Worm (Caenorhabditis elegans) whole organism, late embryonic: ENCODE data around the gene ntc-1.

Experiments
- C08G9.2 ChIP-seq: sonication (generic microtip); optimal IDR thresholded peaks from 2 replicates; lab custom pipeline; 2016; ENCODE audit warnings: mild to moderate bottlenecking, missing genetic modification characterization, moderate library complexity, missing compliant biosample characterization
- F13H6.1 ChIP-seq: sonication (generic microtip); optimal IDR thresholded peaks from 2 replicates; lab custom pipeline; 2016; ENCODE audit warnings: missing genetic modification characterization, missing compliant biosample characterization
- K02D7.2 ChIP-seq: sonication (generic microtip); optimal IDR thresholded peaks from 2 replicates; lab custom pipeline; 2017; ENCODE audit warnings: mild to moderate bottlenecking, missing genetic modification characterization, missing compliant biosample characterization
- K09A11.1 ChIP-seq: sonication (generic microtip); optimal IDR thresholded peaks from 2 replicates; lab custom pipeline; 2017; ENCODE audit warnings: antibody characterized with exemption, mild to moderate bottlenecking, missing genetic modification characterization, missing compliant biosample characterization; ENCODE audit not compliant: insufficient read depth
- T23F11.4 ChIP-seq: fragments of 200-800 bp; sonication (Bioruptor generic); optimal IDR thresholded peaks from 2 replicates; lab custom pipeline; 2018; ENCODE audit warnings: mild to moderate bottlenecking, missing genetic modification characterization, missing compliant biosample characterization
- ahr-1 ChIP-seq: sonication (generic microtip); optimal IDR thresholded peaks from 2 replicates; lab custom pipeline; 2016; ENCODE audit warnings: missing genetic modification characterization, missing compliant biosample characterization
- ceh-14 ChIP-seq: sonication (generic microtip); optimal IDR thresholded peaks from 2 replicates; lab custom pipeline; 2016; ENCODE audit warnings: missing genotype, missing genetic modification characterization, missing compliant biosample characterization
- ceh-18 ChIP-seq: sonication (generic microtip); optimal IDR thresholded peaks from 2 replicates; lab custom pipeline; 2016; ENCODE audit warnings: missing genetic modification characterization, missing compliant biosample characterization
- ceh-2 ChIP-seq: sonication (generic microtip); optimal IDR thresholded peaks from 2 replicates; lab custom pipeline; 2016; ENCODE audit warnings: missing genotype, missing genetic modification characterization, missing compliant biosample characterization
- ceh-22 ChIP-seq: sonication (generic microtip); optimal IDR thresholded peaks from 2 replicates; lab custom pipeline; 2017; ENCODE audit warnings: missing biosample characterization, missing genetic modification characterization
- ceh-31 ChIP-seq: sonication (generic microtip); optimal IDR thresholded peaks from 2 replicates; lab custom pipeline; 2016; ENCODE audit warnings: missing genetic modification characterization, missing compliant biosample characterization
- ceh-45 ChIP-seq: fragments of 200-800 bp; sonication (Bioruptor generic); IDR thresholded peaks from 2 replicates; pipeline ENCODE4 v1.3.6; 2022; ENCODE audit warnings: missing genetic modification reagents, missing genetic modification characterization, missing compliant biosample characterization
- che-1 ChIP-seq: sonication (generic microtip); optimal IDR thresholded peaks from 2 replicates; lab custom pipeline; 2016; ENCODE audit warnings: mild to moderate bottlenecking, missing genetic modification characterization, missing compliant biosample characterization
- dmd-4 ChIP-seq: sonication (generic microtip); optimal IDR thresholded peaks from 2 replicates; lab custom pipeline; 2016; ENCODE audit warnings: borderline replicate concordance, missing genetic modification characterization, missing compliant biosample characterization
- dve-1 ChIP-seq: sonication (generic microtip); optimal IDR thresholded peaks from 2 replicates; lab custom pipeline; 2017; ENCODE audit warnings: antibody characterized with exemption, mild to moderate bottlenecking, missing genetic modification characterization, missing compliant biosample characterization
- elt-2 ChIP-seq: sonication (generic microtip); optimal IDR thresholded peaks from 2 replicates; lab custom pipeline; 2016; ENCODE audit warnings: missing genetic modification reagents, missing genetic modification characterization, missing compliant biosample characterization
- elt-4 ChIP-seq: sonication (generic microtip); optimal IDR thresholded peaks from 2 replicates; lab custom pipeline; 2016; ENCODE audit warnings: missing genetic modification characterization, missing compliant biosample characterization
- fax-1 ChIP-seq: sonication (generic microtip); optimal IDR thresholded peaks from 2 replicates; lab custom pipeline; 2016; ENCODE audit warnings: missing genotype, missing genetic modification characterization, missing compliant biosample characterization
- lim-6 ChIP-seq: sonication (generic microtip); optimal IDR thresholded peaks from 2 replicates; lab custom pipeline; 2016; ENCODE audit warnings: missing genetic modification characterization, missing compliant biosample characterization
- npax-4 ChIP-seq: sonication (generic microtip); optimal IDR thresholded peaks from 2 replicates; lab custom pipeline; 2016; ENCODE audit warnings: missing genetic modification characterization, missing compliant biosample characterization
- odd-2 ChIP-seq: sonication (generic microtip); optimal IDR thresholded peaks from 2 replicates; lab custom pipeline; 2017; ENCODE audit warnings: antibody characterized with exemption, mild to moderate bottlenecking, missing genetic modification characterization, missing compliant biosample characterization
- pha-2 ChIP-seq: sonication (generic microtip); optimal IDR thresholded peaks from 2 replicates; lab custom pipeline; 2017; ENCODE audit warnings: mild to moderate bottlenecking, missing genetic modification characterization, missing compliant biosample characterization
- pha-4 ChIP-seq: fragments of 150-350 bp; optimal IDR thresholded peaks from 2 replicates; lab custom pipeline; 2018; ENCODE audit warnings: missing biosample characterization, missing genetic modification reagents, missing genetic modification characterization
- pqm-1 ChIP-seq: sonication (generic microtip); optimal IDR thresholded peaks from 2 replicates; lab custom pipeline; 2016; ENCODE audit warnings: missing genetic modification characterization, missing compliant biosample characterization
- pros-1 ChIP-seq: fragments of 150-350 bp; optimal IDR thresholded peaks from 2 replicates; lab custom pipeline; 2014; ENCODE audit warnings: missing biosample characterization, missing genetic modification reagents, missing genetic modification characterization
- ref-2 ChIP-seq: sonication (generic microtip); optimal IDR thresholded peaks from 2 replicates; lab custom pipeline; 2016; ENCODE audit warnings: missing genetic modification characterization, missing compliant biosample characterization
- sox-2 ChIP-seq: fragments of 200-800 bp; sonication (Bioruptor generic); IDR thresholded peaks from 2 replicates; pipeline ENCODE4 v1.3.6; 2022; ENCODE audit warnings: missing genetic modification reagents, missing genetic modification characterization, missing compliant biosample characterization
- sox-4 ChIP-seq: sonication (generic microtip); optimal IDR thresholded peaks from 2 replicates; lab custom pipeline; 2017; ENCODE audit warnings: mild to moderate bottlenecking, missing genetic modification characterization, inconsistent platforms, missing compliant biosample characterization
- syd-9 ChIP-seq: sonication (generic microtip); optimal IDR thresholded peaks from 2 replicates; lab custom pipeline; 2016; ENCODE audit warnings: mild to moderate bottlenecking, missing genetic modification characterization, moderate library complexity, missing compliant biosample characterization
- unc-3 ChIP-seq, 2 experiments: fragments of 200-800 bp in 1 of 2; sonication (Bioruptor generic) in 1 of 2; sonication (generic microtip) in 1 of 2; conservative IDR thresholded peaks in 1 of 2; optimal IDR thresholded peaks in 1 of 2; 2 replicates each; pipeline versions ENCODE4 v1.3.6 to Lab custom; 2016 to 2022; ENCODE audit warnings: missing compliant biosample characterization in 2 of 2, missing genetic modification characterization in 2 of 2, missing genetic modification reagents in 1 of 2
- unc-42 ChIP-seq: sonication (generic microtip); optimal IDR thresholded peaks from 2 replicates; lab custom pipeline; 2016; ENCODE audit warnings: missing genotype, missing genetic modification characterization, missing compliant biosample characterization
- zip-5 ChIP-seq: sonication (generic microtip); optimal IDR thresholded peaks from 2 replicates; lab custom pipeline; 2016; ENCODE audit warnings: missing genetic modification characterization, missing compliant biosample characterization
- ztf-16 ChIP-seq: sonication (generic microtip); optimal IDR thresholded peaks from 2 replicates; lab custom pipeline; 2017; ENCODE audit warnings: missing genetic modification characterization, missing compliant biosample characterization

The ntc-1 gene

DNA sequence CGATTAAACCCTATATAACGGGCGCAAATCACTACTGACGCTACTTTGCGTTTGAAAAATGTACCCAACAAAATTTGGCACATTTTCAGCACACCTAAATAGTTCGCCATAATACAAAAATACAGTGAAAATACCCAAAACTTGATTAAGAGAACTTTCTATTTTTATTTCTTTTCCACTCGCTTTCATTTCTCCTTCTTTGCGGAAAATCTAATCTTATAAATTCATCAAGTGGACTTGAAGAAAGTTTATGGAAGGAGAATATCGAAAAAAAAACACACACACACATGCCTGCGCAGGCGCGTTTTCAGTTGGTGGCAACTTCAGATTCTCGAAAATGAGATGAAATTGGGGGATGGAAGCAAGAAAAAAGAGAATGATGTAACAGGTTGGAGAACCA lies 9.4 kb downstream of the ntc-1 start:
- TF ChIP-seq ceh-22 (tag; lab: Kevin White, UChicago) (no peak), C08G9.2 (tag; lab: Kevin White, UChicago) (no peak), zip-5 (tag; lab: Kevin White, UChicago) (no peak), dmd-4 (tag; lab: Kevin White, UChicago) (no peak), pha-4 (tag; lab: Kevin White, UChicago) (no peak), npax-4 (tag; lab: Kevin White, UChicago) (no peak), ceh-45 (no peak), F13H6.1 (tag; lab: Kevin White, UChicago) (no peak), odd-2 (no peak), elt-4 (no peak), ceh-2 (tag; lab: Kevin White, UChicago) (no peak), che-1 (tag; lab: Kevin White, UChicago) (no peak), dve-1 (no peak), unc-3 (GFP tag; conservative IDR thresholded peaks at IDR 0.05; lab: Robert Waterston, UW) (no peak), unc-3 (tag; optimal IDR thresholded peaks at IDR 0.05; lab: Kevin White, UChicago) (no peak), syd-9 (tag; lab: Kevin White, UChicago) (no peak), K09A11.1 (tag; lab: Kevin White, UChicago) (no peak), ahr-1 (tag; lab: Kevin White, UChicago) (no peak), K02D7.2 (tag; lab: Kevin White, UChicago) (no peak), sox-4 (tag; lab: Kevin White, UChicago) (no peak)

DNA sequence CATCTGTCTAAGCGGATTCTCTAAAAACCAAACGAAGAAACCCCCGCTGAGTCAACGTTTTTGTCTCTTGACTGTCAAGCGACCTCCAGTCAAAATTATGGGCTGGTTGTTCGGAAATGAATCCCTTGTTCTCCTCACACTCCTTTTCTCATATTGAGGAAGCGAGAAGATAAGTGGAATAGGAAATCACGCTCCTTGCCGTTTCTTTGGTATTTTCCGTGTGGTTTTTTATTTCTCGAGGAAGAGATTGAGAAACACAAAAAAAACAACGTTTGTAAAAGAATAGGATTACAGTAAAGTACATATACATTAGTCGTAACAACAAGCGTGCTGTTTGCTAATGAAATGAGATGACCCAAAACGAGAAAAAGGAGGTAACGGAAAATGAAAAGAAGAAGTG lies 11.0 kb downstream of the ntc-1 start, which contains the start of gene tsp-14:
tsp-14 (minus strand) TSS at position 62 of the 400 bp plus-strand sequence.
- TF ChIP-seq elt-2: no peak

DNA sequence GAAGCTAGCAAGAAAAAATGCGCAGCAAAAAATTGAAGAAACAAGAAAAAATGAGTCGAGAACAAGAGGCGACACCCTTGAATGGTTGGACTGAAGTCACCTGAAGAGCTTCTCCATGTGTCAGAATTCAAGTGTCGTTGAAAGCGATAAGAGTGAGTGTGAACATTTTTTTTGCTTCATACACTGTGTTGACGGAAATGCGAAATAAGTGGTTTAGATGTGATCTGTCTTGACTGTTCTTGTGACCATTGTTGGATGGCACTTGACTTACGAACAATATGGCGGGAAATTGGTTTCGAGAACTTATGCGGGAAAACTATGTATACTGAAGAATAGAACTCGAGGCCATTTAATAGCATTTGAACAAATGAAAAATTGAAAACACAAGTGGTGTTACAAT lies 14.1 kb downstream of the ntc-1 start:
- TF ChIP-seq sox-2 (GFP tag; lab: Robert Waterston, UW): no peak
- TF ChIP-seq fax-1 (tag; lab: Kevin White, UChicago): no peak
- no peak for TF ChIP-seq T23F11.4
- TF ChIP-seq npax-4 (tag; lab: Kevin White, UChicago): no peak
- TF ChIP-seq dmd-4 (tag; lab: Kevin White, UChicago): no peak
- no peak for TF ChIP-seq pqm-1 (tag; lab: Kevin White, UChicago)
- TF ChIP-seq pha-4 (tag; lab: Kevin White, UChicago): no peak
- no peak for TF ChIP-seq C08G9.2 (tag; lab: Kevin White, UChicago)
- TF ChIP-seq ztf-16 (tag; lab: Kevin White, UChicago): no peak
- no peak for TF ChIP-seq lim-6 (tag; lab: Kevin White, UChicago)
- TF ChIP-seq unc-42 (tag; lab: Kevin White, UChicago): no peak

DNA sequence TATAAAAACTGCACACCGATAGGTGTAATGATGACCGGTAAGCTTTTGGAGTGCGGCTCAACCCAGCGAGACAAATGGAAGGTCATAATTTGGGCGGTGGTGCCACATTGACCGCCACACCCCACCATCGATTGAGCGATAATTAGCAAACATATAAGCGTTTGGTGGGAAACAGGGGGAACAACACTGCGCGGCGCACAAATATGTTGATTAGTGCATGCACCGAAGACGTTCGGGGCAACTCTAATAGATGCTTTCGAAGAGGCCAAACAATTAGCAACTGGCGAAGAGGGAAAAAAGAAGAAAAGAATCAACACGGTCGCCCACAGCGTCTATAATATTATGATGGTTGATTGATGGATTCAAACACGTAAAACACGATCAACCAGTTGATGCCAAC lies 15.4 kb downstream of the ntc-1 start:
- TF ChIP-seq pha-2 (tag; lab: Kevin White, UChicago) (no peak), ceh-14 (tag; lab: Kevin White, UChicago) (no peak), ceh-31 (tag; lab: Kevin White, UChicago) (peak; percentile 21), unc-42 (tag; lab: Kevin White, UChicago) (peak; percentile 7), pros-1 (tag; lab: Kevin White, UChicago) (no peak), ceh-18 (tag; lab: Kevin White, UChicago) (no peak), ref-2 (tag; lab: Kevin White, UChicago) (peak; percentile 12)
- TF ChIP-seq, all 69 proteins: peak for 3

DNA sequence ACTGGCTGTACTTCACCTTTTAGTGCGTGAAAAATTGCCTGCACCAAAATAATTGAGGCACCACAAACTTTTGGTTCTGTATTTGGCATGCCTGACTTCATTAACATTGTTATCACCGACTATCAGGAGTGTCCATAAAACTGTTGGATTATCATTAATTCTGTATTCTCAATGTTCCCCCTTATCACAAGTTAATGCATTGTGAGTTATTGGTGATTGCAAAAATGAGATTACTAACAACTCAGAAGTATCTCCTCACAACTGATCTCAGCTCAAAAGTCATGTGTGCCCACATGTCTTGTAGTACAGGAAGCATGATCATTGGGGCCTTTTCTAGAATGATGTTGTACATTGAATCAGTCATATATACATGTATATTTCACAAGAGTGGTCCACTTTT lies 19.8 kb downstream of the ntc-1 start, which contains the start of gene arrd-23:
arrd-23 (plus strand) TSS at position 301 of the 400 bp plus-strand sequence.
- no peak for TF ChIP-seq ref-2 (tag; lab: Kevin White, UChicago)
- peak; percentile 80 for TF ChIP-seq elt-2
